Worm (Caenorhabditis elegans) whole organism, young adult: ENCODE data around the gene C41A3.2.

ENCODE experiments used
- him-1 ChIP-seq: sonication (generic microtip); optimal IDR thresholded peaks from 2 replicates; lab custom pipeline; 2016; ENCODE audit warnings: missing genotype, missing genetic modification reagents, missing genetic modification characterization, missing compliant biosample characterization
- nhr-27 ChIP-seq: fragments of 200-800 bp; sonication (Bioruptor generic); optimal IDR thresholded peaks from 2 replicates; lab custom pipeline; 2018; ENCODE audit warnings: mild to moderate bottlenecking, missing genetic modification characterization, moderate library complexity, missing compliant biosample characterization

DNA sequence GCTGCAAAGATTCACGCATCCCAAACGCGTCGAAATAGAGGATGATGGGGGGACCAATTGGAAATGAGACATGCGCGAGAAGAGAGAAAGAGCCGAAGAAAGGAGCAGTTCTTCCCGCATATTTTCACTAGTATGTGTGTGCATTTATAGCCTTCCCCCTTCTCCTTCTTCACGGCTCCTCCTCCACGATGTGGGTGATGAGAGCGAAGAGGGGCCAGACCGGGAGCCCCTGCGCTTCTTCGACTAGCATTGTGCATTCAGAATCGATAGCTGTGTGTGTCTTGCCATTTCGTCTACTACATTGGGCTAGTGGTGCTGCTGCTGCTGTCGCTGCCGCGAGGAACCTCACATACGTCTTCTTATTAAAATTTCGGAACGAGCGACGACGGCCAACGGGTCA is 45.9 kb downstream of the C41A3.2 start, which contains the start of gene jkk-1:
- no peak for TF ChIP-seq him-1 (tag; lab: Kevin White, UChicago)
- TF ChIP-seq nhr-27 = no peak
